Worm (Caenorhabditis elegans) whole organism, L4 larva: Measurements from ENCODE around the gene pigt-1.

Source experiments
- F49E8.2 ChIP-seq: sonication (generic microtip); optimal IDR thresholded peaks from 2 replicates; lab custom pipeline; 2016; ENCODE audit warnings: missing compliant biosample characterization, mild to moderate bottlenecking, missing genetic modification characterization, borderline replicate concordance
- aha-1 ChIP-seq: fragments of 150-350 bp; peaks from one replicate; lab custom pipeline; 2014; ENCODE audit warnings: missing biosample characterization, missing genetic modification characterization
- ceh-32 ChIP-seq: sonication (generic microtip); optimal IDR thresholded peaks from 2 replicates; lab custom pipeline; 2016; ENCODE audit warnings: mild to moderate bottlenecking, missing genetic modification characterization, missing compliant biosample characterization; ENCODE audit not compliant: poor library complexity
- daf-12 ChIP-seq: fragments of 150-350 bp; optimal IDR thresholded peaks from 2 replicates; lab custom pipeline; 2014; ENCODE audit warnings: missing biosample characterization, missing genetic modification reagents, missing genetic modification characterization
- dmd-6 ChIP-seq: fragments of 200-800 bp; sonication (Bioruptor generic); IDR thresholded peaks from 2 replicates; pipeline ENCODE4 v1.3.6; 2022; ENCODE audit warnings: missing genetic modification reagents, missing genetic modification characterization, missing compliant biosample characterization
- fos-1 ChIP-seq: fragments of 150-350 bp; optimal IDR thresholded peaks from 2 replicates; lab custom pipeline; 2014; ENCODE audit warnings: missing biosample characterization, missing genetic modification characterization
- hlh-11 ChIP-seq: fragments of 200-800 bp; sonication (Bioruptor generic); optimal IDR thresholded peaks from 2 replicates; lab custom pipeline; 2018; ENCODE audit warnings: mild to moderate bottlenecking, missing genetic modification characterization, missing compliant biosample characterization
- mep-1 ChIP-seq: fragments of 150-350 bp; sonication (generic microtip); optimal IDR thresholded peaks from 3 replicates; lab custom pipeline; 2014; ENCODE audit warnings: missing biosample characterization, missing genetic modification characterization
- nhr-11 ChIP-seq: fragments of 150-350 bp; optimal IDR thresholded peaks from 2 replicates; lab custom pipeline; 2014; ENCODE audit warnings: missing biosample characterization, missing genetic modification characterization
- nhr-25 ChIP-seq: sonication (generic microtip); optimal IDR thresholded peaks from 2 replicates; lab custom pipeline; 2017; ENCODE audit warnings: missing genetic modification characterization, mild to moderate bottlenecking, missing compliant biosample characterization, antibody characterized with exemption, moderate library complexity, borderline replicate concordance; ENCODE audit not compliant: insufficient read depth
- nhr-28 ChIP-seq: fragments of 150-350 bp; optimal IDR thresholded peaks from 2 replicates; lab custom pipeline; 2014; ENCODE audit warnings: missing biosample characterization, missing genetic modification characterization
- nhr-76 ChIP-seq: fragments of 150-350 bp; optimal IDR thresholded peaks from 2 replicates; lab custom pipeline; 2014; ENCODE audit warnings: missing biosample characterization, missing genetic modification characterization
- set-16 ChIP-seq: fragments of 200-800 bp; sonication (Bioruptor generic); IDR thresholded peaks from 2 replicates; pipeline ENCODE4 v1.3.6; 2022; ENCODE audit warnings: missing genetic modification reagents, missing genetic modification characterization, missing compliant biosample characterization
- unc-62 ChIP-seq, 3 experiments: fragments of 150-350 bp in 1 of 3; sonication (generic microtip); optimal IDR thresholded peaks in 2 of 3; peaks in 1 of 3; 1 replicate in 1 of 3; 2 replicates in 2 of 3; lab custom pipeline; 2014 to 2017; ENCODE audit warnings: missing biosample characterization in 3 of 3, missing genetic modification characterization in 3 of 3, missing genetic modification reagents in 3 of 3, missing genotype in 1 of 3

DNA sequence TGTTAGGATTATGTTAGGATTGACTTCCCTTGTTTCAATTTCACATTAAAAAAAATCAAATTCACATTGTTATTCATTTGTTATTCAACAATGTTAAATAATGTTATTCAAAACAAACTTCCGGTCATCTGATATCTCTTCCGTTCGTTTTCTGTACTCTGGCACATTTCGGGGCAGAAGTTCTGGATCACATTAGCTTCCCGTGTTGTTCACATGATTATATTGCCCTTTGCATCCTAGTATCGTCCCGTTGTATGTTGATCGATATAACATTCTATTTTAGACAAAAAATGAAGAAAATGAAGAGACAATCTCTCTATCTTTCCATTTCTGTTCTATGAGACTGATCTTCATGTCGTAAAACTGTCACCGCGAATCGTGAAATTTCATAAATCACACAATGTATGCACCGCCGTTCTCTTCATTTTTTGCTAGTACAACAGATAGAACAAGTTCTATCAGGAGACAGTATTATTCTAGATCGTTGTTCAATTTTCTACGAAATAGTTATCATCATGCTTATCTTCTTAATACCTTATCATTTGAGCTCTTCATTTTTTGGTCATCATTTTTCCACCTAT, 18.5 kb downstream of the pigt-1 start:
- no peak for TF ChIP-seq set-16 (GFP tag; lab: Robert Waterston, UW)
- no peak for TF ChIP-seq fos-1 (tag; lab: Kevin White, UChicago)
- TF ChIP-seq nhr-76 (tag; lab: Kevin White, UChicago), result no peak
- no peak for TF ChIP-seq F49E8.2 (tag; lab: Kevin White, UChicago)
- no peak for TF ChIP-seq mep-1 (tag; lab: Kevin White, UChicago)
- TF ChIP-seq aha-1 (tag; lab: Kevin White, UChicago), result peak; percentile 72
- no peak for TF ChIP-seq nhr-25 (tag; lab: Kevin White, UChicago)
- no peak for TF ChIP-seq nhr-28 (tag; lab: Kevin White, UChicago)
- peak in 1 of 2 experiments; percentile 44 for TF ChIP-seq unc-62 (GFP tag; optimal IDR thresholded peaks at IDR 0.05 in 1 of 2; lab: Kevin White, UChicago)
- no peak for TF ChIP-seq unc-62 (tag; optimal IDR thresholded peaks at IDR 0.05; lab: Kevin White, UChicago)
- no peak for TF ChIP-seq ceh-32 (tag; lab: Kevin White, UChicago)
- TF ChIP-seq daf-12 (tag; lab: Kevin White, UChicago), result no peak
- no peak for TF ChIP-seq nhr-11
- no peak; the same call in 1 of the 2 replicates for TF ChIP-seq dmd-6
- TF ChIP-seq hlh-11 (tag; lab: Kevin White, UChicago), result no peak
